Fruit fly (Drosophila melanogaster): ENCODE measurements around the gene CG34164.

DNA sequence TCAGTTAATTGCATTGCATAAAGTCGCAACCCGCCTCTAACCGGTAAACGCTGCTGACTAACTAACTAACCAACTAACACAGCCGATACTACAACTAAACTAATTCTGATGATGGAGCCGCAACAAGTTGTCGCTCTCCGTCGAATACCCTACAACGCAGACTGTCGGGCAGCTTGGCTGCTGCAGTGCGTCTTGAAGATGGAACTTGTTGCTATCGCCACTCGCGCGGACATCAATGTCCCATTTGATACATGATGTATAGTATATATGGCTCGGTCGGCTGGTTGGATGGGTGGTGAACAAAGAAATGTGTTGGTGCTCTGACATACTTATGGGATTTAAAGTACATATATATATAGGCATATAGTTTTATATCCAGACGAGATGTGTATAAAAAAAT lies 30.6 kb upstream of the CG34164 start:
- TF ChIP-seq Snoo (tag; optimal IDR thresholded peaks at IDR 0.05) (no peak), fd96Ca (GFP tag; IDR thresholded peaks at IDR 0.05) (peak; percentile 53; the same call in 1 of the 3 replicates), CG8301 (tag; optimal IDR thresholded peaks at IDR 0.05) (peak; percentile 29), Pif1A (GFP tag; optimal IDR thresholded peaks at IDR 0.05) (no peak), EcR (GFP tag; optimal IDR thresholded peaks at IDR 0.05) (peak; percentile 66), CG34367 (tag; optimal IDR thresholded peaks at IDR 0.05) (no peak)
